Fruit fly (Drosophila melanogaster): ENCODE results near the gene Ca-beta.

Ca-beta gene

DNA sequence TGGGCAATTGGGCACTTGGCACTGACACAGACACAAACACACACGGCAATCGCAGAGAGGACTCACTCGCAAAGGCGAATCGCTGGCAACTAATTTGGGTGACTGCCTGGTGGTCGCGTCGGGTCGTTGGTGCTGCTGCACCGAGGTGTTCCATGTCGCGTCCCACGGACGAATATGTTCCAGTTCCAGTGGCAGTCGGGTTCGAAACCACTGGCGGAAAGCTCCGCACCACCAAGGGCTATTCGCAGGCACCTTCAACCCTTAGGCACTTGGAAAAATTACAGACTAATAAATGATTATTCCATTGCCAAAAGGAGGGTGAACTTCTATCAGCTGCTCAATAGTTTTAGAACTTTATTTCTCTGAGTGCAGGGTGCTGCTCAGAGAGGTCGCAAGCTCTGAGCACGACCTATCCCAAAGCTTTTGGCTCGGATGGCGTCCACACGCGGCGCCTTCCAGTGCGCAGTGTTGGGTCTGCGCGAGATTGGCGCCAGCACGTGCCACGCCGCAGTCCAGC lies at the start of gene Ca-beta:
Ca-beta (minus strand) TSS at position 51 of the 517 bp plus-strand sequence.
- no peak for TF ChIP-seq noc (tag; optimal IDR thresholded peaks at IDR 0.05)

DNA sequence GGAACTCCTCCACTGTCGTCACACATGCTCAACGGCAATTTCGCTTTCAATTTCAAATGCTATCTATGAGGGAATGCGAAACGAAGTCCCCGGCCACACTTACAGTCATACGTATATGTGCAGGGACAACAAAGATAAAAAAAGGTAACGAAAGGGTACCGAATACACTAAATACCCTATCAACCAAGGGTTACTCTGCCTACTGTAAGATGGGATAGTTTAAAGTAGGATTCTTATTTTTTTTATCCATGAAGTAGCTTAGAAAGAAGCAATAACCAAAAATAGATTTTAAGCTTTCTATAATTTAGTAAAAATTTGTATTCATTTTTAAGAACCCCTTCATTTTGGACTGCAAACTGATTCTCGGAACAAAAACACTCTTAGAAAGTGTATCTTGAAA lies 47.8 kb upstream of the Ca-beta start:
- TF ChIP-seq noc (tag; optimal IDR thresholded peaks at IDR 0.05) = no peak

DNA sequence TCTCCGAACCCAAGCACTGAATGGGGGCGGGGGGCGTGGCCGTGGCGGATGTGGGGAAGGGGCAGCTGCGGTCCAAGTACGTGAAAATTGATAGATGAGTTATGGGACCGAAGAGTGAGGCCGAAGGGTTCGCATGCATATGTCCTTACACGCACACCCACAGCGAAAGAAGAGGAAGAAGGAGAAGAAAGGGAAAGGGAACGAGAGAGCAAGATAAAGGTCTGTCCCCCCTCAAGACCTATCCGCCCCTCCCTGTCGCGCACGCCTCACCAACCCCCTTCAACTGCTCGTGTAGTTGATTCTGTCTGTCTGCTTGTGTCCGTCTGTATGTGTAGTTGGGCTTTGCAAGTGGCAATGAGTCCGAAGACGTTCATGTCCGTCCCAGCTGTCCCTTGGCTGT lies 46.0 kb upstream of the Ca-beta start:
- no peak for TF ChIP-seq noc (tag; optimal IDR thresholded peaks at IDR 0.05)

DNA sequence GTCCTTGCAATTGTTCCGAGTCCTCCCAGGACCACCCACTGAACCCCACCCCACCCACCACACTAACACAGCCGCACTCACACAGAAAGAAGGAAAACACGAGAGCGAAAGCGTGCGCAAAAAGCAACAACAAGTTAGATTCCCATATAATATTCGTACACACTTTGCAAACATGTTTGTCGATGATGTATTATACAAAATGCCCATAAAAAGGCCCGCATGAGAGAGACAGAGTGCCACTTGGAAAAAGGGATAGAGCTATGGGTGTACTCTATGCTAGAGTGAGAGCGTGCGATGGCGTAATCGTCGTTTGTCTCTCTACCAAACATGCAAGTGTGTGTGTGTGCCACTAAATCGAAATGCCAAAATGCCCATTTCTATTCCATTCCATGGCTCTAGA lies 44.4 kb upstream of the Ca-beta start:
- TF ChIP-seq noc (tag; optimal IDR thresholded peaks at IDR 0.05) = no peak

DNA sequence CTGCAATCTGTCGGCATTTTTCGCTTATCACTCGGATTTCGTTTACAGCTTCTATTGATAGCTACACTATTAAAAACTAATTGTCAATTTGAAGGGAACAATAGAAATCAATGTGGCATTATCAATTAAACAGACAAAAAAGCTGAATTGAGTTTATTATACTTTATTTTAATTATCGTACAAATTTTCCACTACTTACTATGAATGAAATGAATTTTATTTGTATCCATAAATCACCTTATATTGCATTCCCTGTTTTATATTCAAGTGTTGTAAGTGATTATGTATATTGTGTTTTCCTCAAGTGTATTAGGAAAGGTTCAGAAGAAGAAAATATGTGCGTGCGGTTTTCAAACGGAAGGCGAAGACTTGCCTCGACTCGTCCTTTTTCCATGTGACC lies 40.6 kb upstream of the Ca-beta start:
- no peak for TF ChIP-seq noc (tag; optimal IDR thresholded peaks at IDR 0.05)

DNA sequence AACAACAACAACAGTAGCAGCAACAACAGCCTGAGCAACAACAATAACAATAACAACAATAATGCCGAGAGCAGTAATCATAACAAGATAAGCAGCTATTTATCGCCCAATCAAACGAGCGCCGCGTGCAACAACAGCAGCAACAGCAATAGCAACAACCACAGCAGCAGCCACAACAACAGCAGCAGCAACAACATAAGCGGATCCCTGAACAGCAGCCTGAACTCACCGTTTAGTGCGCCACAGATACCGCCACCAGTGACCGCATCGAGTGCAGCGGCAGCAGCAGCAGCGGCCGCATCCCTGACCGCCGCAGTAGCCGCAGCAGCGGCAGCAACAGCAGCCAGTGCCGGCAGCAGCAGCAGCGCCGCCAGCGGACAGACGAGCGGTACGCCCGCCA lies 33.0 kb upstream of the Ca-beta start:
- TF ChIP-seq noc (tag; optimal IDR thresholded peaks at IDR 0.05) = no peak

DNA sequence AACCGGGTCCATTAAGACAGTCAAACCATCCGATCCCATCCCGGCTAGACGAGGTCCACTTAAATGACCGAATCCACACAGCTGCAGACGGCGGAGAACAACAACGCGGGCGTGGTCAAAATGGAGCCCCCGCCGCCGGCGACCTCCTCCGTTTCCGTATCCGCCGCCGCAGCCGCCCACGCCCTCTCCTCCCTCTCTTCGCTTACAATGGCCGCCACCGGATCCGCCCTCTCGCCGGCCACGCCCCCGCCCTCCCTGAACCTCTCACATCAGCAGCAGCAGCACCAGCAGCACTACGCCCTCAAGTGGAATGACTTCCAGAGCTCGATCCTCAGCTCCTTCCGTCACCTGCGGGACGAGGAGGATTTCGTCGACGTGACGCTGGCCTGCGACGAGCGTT lies 32.2 kb upstream of the Ca-beta start:
- no peak for TF ChIP-seq noc (tag; optimal IDR thresholded peaks at IDR 0.05)

DNA sequence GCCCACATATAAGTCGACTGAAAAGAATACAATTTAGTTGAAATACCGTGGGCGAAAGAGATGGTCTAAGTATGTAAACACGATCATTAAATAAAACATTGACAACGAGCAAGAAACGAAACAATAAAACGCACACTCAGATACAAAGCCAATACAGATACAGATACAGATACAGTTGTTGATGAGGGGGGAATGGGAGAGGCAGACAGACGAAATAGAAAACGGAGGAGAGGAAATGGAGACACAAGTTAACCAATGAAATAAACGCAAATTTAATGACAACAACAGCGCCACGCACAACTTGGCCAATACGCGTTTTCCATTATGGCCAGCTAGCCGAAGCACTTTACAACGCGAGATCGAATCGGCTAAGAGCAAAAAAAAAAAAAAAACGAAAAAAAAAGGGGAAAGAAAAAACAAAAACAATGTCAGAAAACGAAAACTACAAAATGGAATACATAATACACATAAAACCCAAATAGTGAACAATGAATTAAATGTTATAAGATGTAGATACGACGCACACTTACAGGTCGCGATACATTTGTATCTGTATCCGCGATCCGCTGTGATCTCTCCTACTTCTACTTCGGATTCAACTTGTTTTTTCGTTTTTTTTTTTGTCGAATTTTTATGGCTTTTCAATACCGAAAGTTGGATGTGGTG lies 25.7 kb upstream of the Ca-beta start:
- TF ChIP-seq noc (tag; optimal IDR thresholded peaks at IDR 0.05) = no peak

DNA sequence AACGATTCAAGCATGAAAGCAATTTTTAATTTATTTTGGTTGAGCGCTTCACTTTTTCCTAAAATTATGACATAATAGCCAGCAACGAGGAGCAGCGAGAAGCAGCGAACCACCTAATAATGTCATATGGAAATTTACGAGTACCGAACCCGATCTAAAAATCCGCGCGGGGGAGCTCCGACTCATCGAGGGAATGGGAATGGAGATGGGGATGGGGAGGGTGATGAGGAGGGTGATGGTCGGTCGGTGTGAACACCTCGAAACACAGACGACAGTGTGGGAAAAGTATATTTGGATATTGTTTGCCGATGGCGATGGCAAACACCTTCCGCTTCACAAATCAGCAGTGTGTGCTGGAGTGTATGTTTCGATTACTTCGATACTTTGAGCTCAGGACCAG lies 24.7 kb upstream of the Ca-beta start:
- TF ChIP-seq noc (tag; optimal IDR thresholded peaks at IDR 0.05) = no peak

DNA sequence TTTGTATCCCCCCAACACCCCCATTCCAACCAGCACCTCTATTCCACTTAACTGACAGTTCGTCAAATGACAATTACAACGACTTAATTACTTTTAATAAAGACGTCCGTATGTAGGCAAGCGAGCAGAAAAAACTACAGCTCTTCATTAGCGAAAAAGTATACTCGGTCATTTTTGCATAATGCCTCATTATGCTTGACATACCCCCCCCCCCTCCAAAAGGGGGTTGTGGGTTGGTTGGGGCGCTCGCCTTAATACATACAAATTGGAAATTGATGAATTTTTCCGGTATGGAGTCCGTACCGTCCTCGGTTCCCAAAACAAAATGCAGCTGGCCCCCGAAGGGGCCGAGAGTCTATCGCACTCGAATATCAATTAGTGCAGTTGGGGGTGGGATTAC lies 23.9 kb upstream of the Ca-beta start:
- no peak for TF ChIP-seq noc (tag; optimal IDR thresholded peaks at IDR 0.05)

DNA sequence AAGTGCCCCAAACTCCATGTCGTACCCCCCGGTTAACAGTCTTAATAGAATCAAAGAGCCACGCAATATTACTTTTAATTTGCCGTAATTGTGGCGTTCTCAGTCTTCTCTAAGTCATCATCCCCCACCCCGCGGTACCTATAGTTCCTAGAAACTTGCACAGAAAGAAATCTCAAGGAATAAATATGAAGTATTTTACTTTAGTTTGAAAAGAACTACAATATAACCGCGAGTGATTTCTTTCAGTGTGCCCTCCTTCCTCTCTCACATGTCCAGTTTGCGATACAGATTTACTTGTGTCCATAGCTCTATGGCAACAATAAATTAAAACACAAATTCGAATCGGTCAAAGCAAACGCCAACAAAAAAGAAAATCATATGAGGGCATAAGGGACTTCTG lies 22.7 kb upstream of the Ca-beta start:
- no peak for TF ChIP-seq noc (tag; optimal IDR thresholded peaks at IDR 0.05)

DNA sequence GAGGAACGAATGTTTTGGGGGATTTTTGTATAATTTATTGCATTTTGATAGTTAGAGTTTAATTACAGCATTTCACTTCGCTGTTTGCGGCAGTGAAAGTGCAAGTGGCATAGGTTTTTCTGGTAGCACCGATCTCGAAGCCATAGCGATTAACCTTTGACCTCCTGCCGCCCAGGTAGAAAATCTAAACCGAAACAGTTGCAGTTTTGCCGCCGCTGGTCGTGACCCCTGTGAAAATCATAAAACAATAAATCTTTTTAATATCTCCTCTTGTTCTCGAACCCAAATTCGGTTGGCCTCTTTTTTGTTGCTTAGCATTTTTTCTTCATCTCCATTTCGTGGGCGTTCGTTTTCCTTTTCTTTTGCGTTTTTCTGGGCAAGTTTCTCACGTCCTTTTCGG lies 21.1 kb upstream of the Ca-beta start:
- no peak for TF ChIP-seq noc (tag; optimal IDR thresholded peaks at IDR 0.05)

DNA sequence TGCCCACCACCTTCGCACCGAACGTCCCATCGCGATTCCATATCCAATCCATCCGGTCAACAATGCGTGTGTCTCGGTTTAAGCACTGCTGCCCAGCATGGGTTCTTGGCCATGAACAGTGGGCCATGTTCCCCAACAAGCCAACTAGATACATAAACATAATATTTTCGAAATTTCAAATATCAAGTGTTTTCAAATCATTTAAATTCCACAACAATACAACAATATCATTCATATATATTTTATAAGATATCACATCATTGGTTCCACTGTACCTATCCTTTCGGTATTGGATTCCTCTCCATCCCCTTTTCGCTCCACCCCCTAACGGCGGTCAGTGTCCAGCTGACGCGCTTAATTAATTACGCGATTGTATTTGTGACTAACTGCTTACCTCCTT lies 18.7 kb upstream of the Ca-beta start:
- no peak for TF ChIP-seq noc (tag; optimal IDR thresholded peaks at IDR 0.05)

DNA sequence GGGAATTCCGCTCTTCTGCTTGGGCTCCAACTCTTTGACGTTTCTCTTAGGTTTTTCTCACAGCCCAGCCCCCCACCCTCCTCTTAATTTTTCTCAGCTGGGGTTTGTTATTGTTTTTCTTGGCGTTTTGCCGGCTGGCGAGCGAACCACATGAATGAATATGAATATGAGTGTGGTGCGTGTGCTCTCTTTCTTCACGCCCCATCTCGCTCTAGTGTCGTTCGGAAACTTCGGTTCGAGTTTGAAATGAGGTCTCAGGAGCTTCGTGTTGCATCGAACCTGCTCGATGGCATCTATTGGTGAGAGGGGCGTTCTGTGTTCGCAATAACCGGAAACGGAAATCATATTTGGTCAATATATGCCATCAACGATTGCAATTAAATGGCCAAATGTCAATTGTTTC lies 18.0 kb upstream of the Ca-beta start:
- no peak for TF ChIP-seq noc (tag; optimal IDR thresholded peaks at IDR 0.05)

DNA sequence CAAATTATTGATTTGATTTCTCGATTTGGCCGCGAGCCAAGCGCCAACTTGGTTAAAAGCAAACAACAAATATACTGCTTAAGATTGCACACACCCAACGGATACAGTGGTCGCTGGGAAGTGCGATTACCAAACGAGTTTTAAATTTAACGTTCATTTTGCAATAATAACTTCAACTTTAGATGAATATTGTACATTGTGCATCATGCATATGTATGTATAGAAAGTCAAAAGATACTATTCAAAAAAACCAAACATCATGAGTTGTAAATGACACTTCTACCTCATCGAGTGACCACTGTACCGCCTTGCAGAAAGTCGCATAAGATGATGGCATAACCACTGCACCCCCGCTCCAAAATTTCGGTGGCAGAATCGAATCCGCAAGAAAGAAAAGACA lies 17.4 kb upstream of the Ca-beta start:
- TF ChIP-seq noc (tag; optimal IDR thresholded peaks at IDR 0.05) = no peak

DNA sequence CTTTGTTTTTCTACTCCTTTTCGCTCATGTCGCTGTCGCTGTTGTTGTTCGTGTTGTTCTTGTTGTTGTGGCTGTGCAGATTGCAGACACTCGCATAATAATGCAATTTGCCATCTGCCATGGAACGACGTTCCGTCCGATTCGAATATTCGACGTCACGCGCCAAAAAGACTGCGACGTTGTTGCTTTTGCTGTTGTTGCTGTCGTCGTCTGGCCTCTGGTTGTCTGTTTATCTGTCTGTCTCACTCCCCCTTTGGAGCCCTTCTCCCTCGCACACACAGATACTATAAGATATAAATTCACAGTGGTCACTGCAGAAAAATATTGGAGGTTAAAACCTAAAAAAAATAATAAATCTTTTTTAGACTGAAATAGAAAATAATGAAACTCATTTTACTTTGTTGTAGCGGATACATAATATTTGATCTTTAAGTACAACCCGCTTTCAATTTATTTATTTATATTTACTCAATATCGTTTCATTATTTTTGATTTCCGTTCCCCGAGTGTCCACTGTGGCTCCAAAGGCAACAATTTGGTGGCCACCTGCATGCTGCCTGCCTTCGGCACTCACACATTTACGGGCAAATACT lies 16.2 kb upstream of the Ca-beta start:
- peak; percentile 41 for TF ChIP-seq noc (tag; optimal IDR thresholded peaks at IDR 0.05)

DNA sequence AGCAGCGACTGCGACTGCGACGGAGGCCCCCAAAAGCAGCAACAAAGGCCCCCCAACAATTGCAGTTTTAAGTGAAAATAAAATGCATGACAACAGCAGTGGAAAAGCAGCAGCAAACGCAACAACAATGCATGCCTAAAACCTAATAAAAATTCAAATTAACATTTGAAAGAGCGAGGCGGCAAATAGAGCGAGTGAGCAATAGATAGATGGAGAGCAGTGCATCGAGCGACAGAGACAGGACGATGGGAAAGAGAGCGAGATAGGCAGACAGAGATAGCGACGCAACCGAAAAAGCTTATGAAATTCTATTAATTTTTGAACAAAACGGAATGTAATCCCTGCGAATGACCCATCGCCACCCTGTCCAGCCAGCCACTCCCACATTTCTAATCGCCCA lies 15.6 kb upstream of the Ca-beta start:
- TF ChIP-seq noc (tag; optimal IDR thresholded peaks at IDR 0.05) = no peak
